Worm (Caenorhabditis elegans) whole organism, L2 larva: Measurements from ENCODE around the gene F07C4.6.

Experiments used
- R02D3.7 ChIP-seq: fragments of 150-350 bp; optimal IDR thresholded peaks from 2 replicates; lab custom pipeline; 2014; ENCODE audit warnings: missing biosample characterization, missing genetic modification characterization
- fos-1 ChIP-seq: fragments of 150-350 bp; optimal IDR thresholded peaks from 2 replicates; lab custom pipeline; 2014; ENCODE audit warnings: missing biosample characterization, missing genetic modification characterization
- lin-13 ChIP-seq: fragments of 150-350 bp; optimal IDR thresholded peaks from 2 replicates; lab custom pipeline; 2014; ENCODE audit warnings: missing biosample characterization, missing genetic modification reagents, missing genetic modification characterization
- mbf-1 ChIP-seq: sonication (generic microtip); optimal IDR thresholded peaks from 2 replicates; lab custom pipeline; 2017; ENCODE audit warnings: missing biosample characterization, missing genetic modification characterization
- nhr-6 ChIP-seq: fragments of 150-350 bp; optimal IDR thresholded peaks from 2 replicates; lab custom pipeline; 2014; ENCODE audit warnings: missing biosample characterization, missing genetic modification characterization
- sma-3 ChIP-seq: sonication (generic microtip); optimal IDR thresholded peaks from 2 replicates; lab custom pipeline; 2016; ENCODE audit warnings: missing genetic modification reagents, missing genetic modification characterization, missing compliant biosample characterization
- snpc-4 ChIP-seq: fragments of 150-350 bp; optimal IDR thresholded peaks from 2 replicates; lab custom pipeline; 2014; ENCODE audit warnings: missing biosample characterization, missing genetic modification characterization
- unc-62 ChIP-seq: fragments of 150-350 bp; optimal IDR thresholded peaks from 2 replicates; lab custom pipeline; 2014; ENCODE audit warnings: missing biosample characterization, missing genetic modification reagents, missing genetic modification characterization
- zag-1 ChIP-seq: fragments of 150-350 bp; optimal IDR thresholded peaks from 2 replicates; lab custom pipeline; 2014; ENCODE audit warnings: missing biosample characterization, missing genetic modification characterization

ce11 chrV:7624652-7625051 lies 2.0 kb upstream of the F07C4.6 start, which contains the start of gene grsp-4:
- TF ChIP-seq nhr-6 (tag; lab: Kevin White, UChicago) = no peak
- no peak for TF ChIP-seq unc-62 (GFP tag; lab: Kevin White, UChicago)
- no peak for TF ChIP-seq mbf-1 (tag; lab: Kevin White, UChicago)
- TF ChIP-seq sma-3 (GFP tag; lab: Kevin White, UChicago) = no peak
- no peak for TF ChIP-seq snpc-4
- TF ChIP-seq lin-13 = no peak
- TF ChIP-seq fos-1 (tag; lab: Kevin White, UChicago) = no peak
- TF ChIP-seq R02D3.7 (tag; lab: Kevin White, UChicago) = no peak
- TF ChIP-seq zag-1 (tag; lab: Kevin White, UChicago) = no peak
